Worm (Caenorhabditis elegans) whole organism, L1 larva: ENCODE measurements around the gene F32D1.7.

Experiments used
- C34B4.2 ChIP-seq: sonication (generic microtip); optimal IDR thresholded peaks from 2 replicates; lab custom pipeline; 2017; ENCODE audit warnings: mild to moderate bottlenecking, missing genetic modification characterization, missing compliant biosample characterization
- aha-1 ChIP-seq: fragments of 150-350 bp; optimal IDR thresholded peaks from 2 replicates; lab custom pipeline; 2014; ENCODE audit warnings: missing biosample characterization, missing genetic modification characterization
- alr-1 ChIP-seq: fragments of 200-800 bp; sonication (Bioruptor generic); optimal IDR thresholded peaks from 2 replicates; lab custom pipeline; 2018; ENCODE audit warnings: borderline replicate concordance, mild to moderate bottlenecking, missing genetic modification characterization, missing compliant biosample characterization
- ceh-63 ChIP-seq: fragments of 200-800 bp; sonication (Bioruptor generic); optimal IDR thresholded peaks from 2 replicates; lab custom pipeline; 2018; ENCODE audit warnings: mild to moderate bottlenecking, missing genetic modification characterization, missing compliant biosample characterization
- ceh-90 ChIP-seq: sonication (generic microtip); optimal IDR thresholded peaks from 2 replicates; lab custom pipeline; 2016; ENCODE audit warnings: missing genetic modification characterization, missing compliant biosample characterization
- dpl-1 ChIP-seq, 3 experiments: fragments of 150-350 bp in 2 of 3; sonication (generic microtip) in 1 of 3; optimal IDR thresholded peaks; 2 replicates each; lab custom pipeline; 2014 to 2017; ENCODE audit warnings: missing biosample characterization in 3 of 3, missing genetic modification characterization in 3 of 3, missing genetic modification reagents in 3 of 3
- dsc-1 ChIP-seq: sonication (generic microtip); optimal IDR thresholded peaks from 2 replicates; lab custom pipeline; 2016; ENCODE audit warnings: mild to moderate bottlenecking, missing genetic modification characterization, missing compliant biosample characterization
- egl-13 ChIP-seq: sonication (generic microtip); optimal IDR thresholded peaks from 2 replicates; lab custom pipeline; 2016; ENCODE audit warnings: missing genotype, missing genetic modification reagents, missing genetic modification characterization, missing compliant biosample characterization
- elt-2 ChIP-seq: sonication (generic microtip); optimal IDR thresholded peaks from 2 replicates; lab custom pipeline; 2016; ENCODE audit warnings: missing genetic modification characterization, mild to moderate bottlenecking, inconsistent platforms, missing compliant biosample characterization, missing genetic modification reagents
- elt-3 ChIP-seq, 6 experiments: fragments of 150-350 bp in 1 of 6; sonication (generic microtip); optimal IDR thresholded peaks; 2 replicates each; lab custom pipeline; 2017 to 2018; ENCODE audit warnings: missing biosample characterization in 6 of 6, missing genetic modification characterization in 6 of 6, inconsistent platforms in 1 of 6
- ets-5 ChIP-seq: fragments of 200-800 bp; sonication (Bioruptor generic); IDR thresholded peaks from 2 replicates; pipeline ENCODE4 v1.3.6; 2022; ENCODE audit warnings: missing genetic modification characterization, missing compliant biosample characterization
- fkh-10 ChIP-seq: sonication (generic microtip); optimal IDR thresholded peaks from 2 replicates; lab custom pipeline; 2017; ENCODE audit warnings: missing biosample characterization, missing genetic modification reagents, missing genetic modification characterization
- fkh-4 ChIP-seq: sonication (generic microtip); optimal IDR thresholded peaks from 2 replicates; lab custom pipeline; 2016; ENCODE audit warnings: missing compliant biosample characterization, missing genetic modification characterization, borderline replicate concordance
- fkh-8 ChIP-seq: sonication (generic microtip); optimal IDR thresholded peaks from 2 replicates; lab custom pipeline; 2016; ENCODE audit warnings: mild to moderate bottlenecking, missing genetic modification characterization, missing compliant biosample characterization
- fos-1 ChIP-seq: fragments of 150-350 bp; optimal IDR thresholded peaks from 2 replicates; lab custom pipeline; 2014; ENCODE audit warnings: missing biosample characterization, missing genetic modification characterization
- hlh-17 ChIP-seq: fragments of 200-800 bp; sonication (Bioruptor generic); optimal IDR thresholded peaks from 2 replicates; lab custom pipeline; 2018; ENCODE audit warnings: missing genetic modification characterization, mild to moderate bottlenecking, missing compliant biosample characterization, moderate library complexity, borderline replicate concordance
- irx-1 ChIP-seq: sonication (generic microtip); optimal IDR thresholded peaks from 2 replicates; lab custom pipeline; 2016; ENCODE audit warnings: missing genetic modification characterization, missing compliant biosample characterization
- jun-1 ChIP-seq: fragments of 150-350 bp; optimal IDR thresholded peaks from 2 replicates; lab custom pipeline; 2014; ENCODE audit warnings: missing biosample characterization, missing genetic modification reagents, missing genetic modification characterization
- lir-3 ChIP-seq: sonication (generic microtip); optimal IDR thresholded peaks from 2 replicates; lab custom pipeline; 2016; ENCODE audit warnings: mild to moderate bottlenecking, missing genetic modification characterization, moderate library complexity, missing compliant biosample characterization; ENCODE audit not compliant: poor library complexity
- lsy-2 ChIP-seq, 2 experiments: fragments of 150-350 bp; optimal IDR thresholded peaks; 2 replicates each; lab custom pipeline; 2014; ENCODE audit warnings: missing biosample characterization in 2 of 2, missing genetic modification characterization in 2 of 2
- mdl-1 ChIP-seq, 2 experiments: fragments of 150-350 bp; optimal IDR thresholded peaks; 2 replicates each; lab custom pipeline; 2014 to 2017; ENCODE audit warnings: missing biosample characterization in 2 of 2, missing genetic modification characterization in 2 of 2, inconsistent platforms in 1 of 2
- nhr-12 ChIP-seq: sonication (generic microtip); optimal IDR thresholded peaks from 2 replicates; lab custom pipeline; 2017; ENCODE audit warnings: missing biosample characterization, missing genetic modification characterization
- nhr-19 ChIP-seq: fragments of 200-800 bp; sonication (Bioruptor generic); conservative IDR thresholded peaks from 2 replicates; pipeline ENCODE4 v1.3.6; 2022; ENCODE audit warnings: missing genetic modification characterization, missing compliant biosample characterization
- nhr-47 ChIP-seq: sonication (generic microtip); optimal IDR thresholded peaks from 2 replicates; lab custom pipeline; 2016; ENCODE audit warnings: mild to moderate bottlenecking, missing genetic modification characterization, moderate library complexity, missing compliant biosample characterization
- nhr-84 ChIP-seq: sonication (generic microtip); optimal IDR thresholded peaks from 2 replicates; lab custom pipeline; 2017; ENCODE audit warnings: missing biosample characterization, missing genetic modification characterization
- nhr-85 ChIP-seq: sonication (generic microtip); peaks from one replicate; lab custom pipeline; 2016; ENCODE audit warnings: missing genetic modification characterization, inconsistent platforms, missing compliant biosample characterization
- nhr-90 ChIP-seq: sonication (generic microtip); optimal IDR thresholded peaks from 2 replicates; lab custom pipeline; 2016; ENCODE audit warnings: mild to moderate bottlenecking, missing genetic modification characterization, missing compliant biosample characterization; ENCODE audit not compliant: poor library complexity
- pax-3 ChIP-seq: fragments of 200-800 bp; sonication (Bioruptor generic); optimal IDR thresholded peaks from 2 replicates; lab custom pipeline; 2018; ENCODE audit warnings: mild to moderate bottlenecking, missing genetic modification characterization, moderate library complexity, missing compliant biosample characterization
- sup-37 ChIP-seq: fragments of 200-800 bp; sonication (Bioruptor generic); optimal IDR thresholded peaks from 2 replicates; lab custom pipeline; 2018; ENCODE audit warnings: mild to moderate bottlenecking, missing genetic modification characterization, missing compliant biosample characterization
- swsn-7 ChIP-seq: sonication (generic microtip); optimal IDR thresholded peaks from 2 replicates; lab custom pipeline; 2016; ENCODE audit warnings: missing genetic modification characterization, missing compliant biosample characterization
- tbx-2 ChIP-seq: sonication (generic microtip); optimal IDR thresholded peaks from 2 replicates; lab custom pipeline; 2016; ENCODE audit warnings: missing genetic modification characterization, missing compliant biosample characterization
- unc-86 ChIP-seq: sonication (generic microtip); optimal IDR thresholded peaks from 2 replicates; lab custom pipeline; 2016; ENCODE audit warnings: missing genetic modification characterization, missing compliant biosample characterization
- unc-98 ChIP-seq: fragments of 200-800 bp; sonication (Bioruptor generic); IDR thresholded peaks from 2 replicates; pipeline ENCODE4 v1.3.6; 2022; ENCODE audit warnings: missing genetic modification characterization, missing compliant biosample characterization
- vab-15 ChIP-seq: sonication (generic microtip); optimal IDR thresholded peaks from 2 replicates; lab custom pipeline; 2017; ENCODE audit warnings: missing genotype, mild to moderate bottlenecking, missing genetic modification characterization, missing compliant biosample characterization
- xbp-1 ChIP-seq: sonication (generic microtip); optimal IDR thresholded peaks from 2 replicates; lab custom pipeline; 2016; ENCODE audit warnings: missing genetic modification characterization, missing compliant biosample characterization
- zip-4 ChIP-seq: fragments of 200-800 bp; sonication (Bioruptor generic); optimal IDR thresholded peaks from 2 replicates; lab custom pipeline; 2018; ENCODE audit warnings: mild to moderate bottlenecking, missing genetic modification characterization, moderate library complexity, missing compliant biosample characterization
- ztf-4 ChIP-seq: fragments of 150-350 bp; optimal IDR thresholded peaks from 2 replicates; lab custom pipeline; 2014; ENCODE audit warnings: missing biosample characterization, missing genetic modification characterization

F32D1.7 gene

ce11 chrV:4414613-4415071, 38.7 kb upstream of the F32D1.7 start, which contains the start of gene grl-5:
grl-5 (minus strand) TSS chrV:4414663.
- TF ChIP-seq jun-1: no peak
- TF ChIP-seq hlh-17 (GFP tag; lab: Kevin White, UChicago): no peak

ce11 chrV:4411714-4412113, 35.7 kb upstream of the F32D1.7 start, which contains the start of gene Y47D7A.17:
Y47D7A.17 (minus strand) TSS chrV:4411814.
- TF ChIP-seq fkh-8 (no peak), C34B4.2 (tag; lab: Kevin White, UChicago) (no peak), pax-3 (tag; lab: Kevin White, UChicago) (no peak), ets-5 (GFP tag; lab: Robert Waterston, UW) (no peak), nhr-47 (tag; lab: Kevin White, UChicago) (no peak), fkh-4 (no peak), ceh-90 (tag; lab: Kevin White, UChicago) (no peak), irx-1 (tag; lab: Kevin White, UChicago) (no peak), elt-3 (tag; optimal IDR thresholded peaks at IDR 0.05; lab: Kevin White, UChicago) (no peak), nhr-19 (GFP tag; lab: Robert Waterston, UW) (no peak), xbp-1 (no peak), dsc-1 (no peak), vab-15 (tag; lab: Kevin White, UChicago) (no peak), swsn-7 (tag; lab: Kevin White, UChicago) (no peak), dpl-1 (GFP tag; optimal IDR thresholded peaks at IDR 0.05; lab: Kevin White, UChicago) (no peak), lir-3 (tag; lab: Kevin White, UChicago) (no peak), nhr-85 (tag; lab: Kevin White, UChicago) (no peak), nhr-84 (tag; lab: Kevin White, UChicago) (no peak), fos-1 (tag; lab: Kevin White, UChicago) (no peak)

ce11 chrV:4410643-4411042, 34.7 kb upstream of the F32D1.7 start, which contains the start of gene Y47D7A.3:
Y47D7A.3 (plus strand) TSS chrV:4410943.
- no peak for TF ChIP-seq xbp-1
- TF ChIP-seq tbx-2 (tag; lab: Kevin White, UChicago): no peak
- TF ChIP-seq zip-4 (GFP tag; lab: Kevin White, UChicago): no peak
- no peak for TF ChIP-seq C34B4.2 (tag; lab: Kevin White, UChicago)
- no peak for TF ChIP-seq fos-1 (tag; lab: Kevin White, UChicago)
- no peak for TF ChIP-seq fkh-10 (GFP tag; lab: Kevin White, UChicago)
- no peak for TF ChIP-seq egl-13 (tag; lab: Kevin White, UChicago)

ce11 chrV:4407519-4407918, 31.5 kb upstream of the F32D1.7 start, which contains the start of gene nhr-118:
nhr-118 (plus strand) TSS chrV:4407819.
- TF ChIP-seq lsy-2 (tag; optimal IDR thresholded peaks at IDR 0.05; lab: Kevin White, UChicago) (no peak), alr-1 (tag; lab: Kevin White, UChicago) (no peak), egl-13 (tag; lab: Kevin White, UChicago) (no peak), fkh-10 (GFP tag; lab: Kevin White, UChicago) (no peak), unc-86 (tag; lab: Kevin White, UChicago) (no peak), elt-2 (tag; lab: Kevin White, UChicago) (no peak), mdl-1 (tag; optimal IDR thresholded peaks at IDR 0.05; lab: Kevin White, UChicago) (no peak), nhr-12 (no peak), sup-37 (GFP tag; lab: Kevin White, UChicago) (no peak), ztf-4 (tag; lab: Kevin White, UChicago) (no peak), nhr-47 (tag; lab: Kevin White, UChicago) (no peak), irx-1 (tag; lab: Kevin White, UChicago) (no peak), unc-98 (no peak), nhr-90 (tag; lab: Kevin White, UChicago) (no peak), aha-1 (no peak), ceh-63 (GFP tag; lab: Kevin White, UChicago) (no peak), dsc-1 (no peak)
- TF ChIP-seq, all 84 proteins: peak for 0
